Fruit fly (Drosophila melanogaster) whole organism, embryonic: ENCODE measurements around the gene CG32040.
A peak's percentile ranks its signal among the peaks of the same experiment; 100 is the strongest.

Experiments used
- Aef1 ChIP-seq: fragments of 200-800 bp; sonication (Bioruptor generic); IDR thresholded peaks from 3 replicates; pipeline ENCODE4 v1.3.6; 2022; ENCODE audit warnings: missing biosample characterization, missing genetic modification characterization
- Asciz ChIP-seq: fragments of 200-800 bp; sonication (Bioruptor generic); optimal IDR thresholded peaks from 2 replicates; lab custom pipeline; 2017; ENCODE audit warnings: missing biosample characterization, mild to moderate bottlenecking, missing genetic modification characterization, missing genetic modification reagents
- CG10366 ChIP-seq: fragments of 200-800 bp; sonication (Bioruptor generic); IDR thresholded peaks from 2 replicates; pipeline ENCODE4 v1.3.6; 2022; ENCODE audit warnings: missing biosample characterization, missing genetic modification characterization
- CG11247 ChIP-seq: fragments of 200-800 bp; sonication (Bioruptor generic); IDR thresholded peaks from 2 replicates; pipeline ENCODE4 v1.3.6; 2022; ENCODE audit warnings: missing biosample characterization, missing genetic modification characterization
- CG11398 ChIP-seq: fragments of 200-800 bp; sonication (Bioruptor generic); optimal IDR thresholded peaks from 2 replicates; lab custom pipeline; 2016; ENCODE audit warnings: missing biosample characterization, missing genetic modification characterization
- CG12769 ChIP-seq: fragments of 200-800 bp; sonication (Bioruptor generic); optimal IDR thresholded peaks from 2 replicates; lab custom pipeline; 2019; ENCODE audit warnings: missing biosample characterization, mild to moderate bottlenecking, missing genetic modification characterization, moderate library complexity
- CG13296 ChIP-seq: fragments of 200-800 bp; sonication (Bioruptor generic); optimal IDR thresholded peaks from 3 replicates; lab custom pipeline; 2018; ENCODE audit warnings: missing biosample characterization, mild to moderate bottlenecking, missing genetic modification characterization
- CG14441 ChIP-seq: fragments of 200-800 bp; sonication (Bioruptor generic); IDR thresholded peaks from 2 replicates; pipeline ENCODE4 v1.3.6; 2022; ENCODE audit warnings: missing biosample characterization, missing genetic modification characterization
- CG14667 ChIP-seq: fragments of 200-800 bp; sonication (Bioruptor generic); IDR thresholded peaks from 2 replicates; pipeline ENCODE4 v1.3.6; 2022; ENCODE audit warnings: missing biosample characterization, missing genetic modification characterization
- CG1832 ChIP-seq: fragments of 200-800 bp; sonication (Bioruptor generic); optimal IDR thresholded peaks from 2 replicates; lab custom pipeline; 2017; ENCODE audit warnings: missing biosample characterization, mild to moderate bottlenecking, missing genetic modification characterization, inconsistent platforms
- CG18764 ChIP-seq: fragments of 200-800 bp; sonication (Bioruptor generic); optimal IDR thresholded peaks from 3 replicates; lab custom pipeline; 2016; ENCODE audit warnings: missing biosample characterization, missing genetic modification characterization
- CG3065 ChIP-seq: fragments of 200-800 bp; sonication (Bioruptor generic); optimal IDR thresholded peaks from 2 replicates; lab custom pipeline; 2016; ENCODE audit warnings: missing biosample characterization, missing genetic modification characterization
- CG32772 ChIP-seq: fragments of 200-800 bp; sonication (Bioruptor generic); IDR thresholded peaks from 2 replicates; pipeline ENCODE4 v1.3.6; 2022; ENCODE audit warnings: missing biosample characterization, missing genetic modification characterization
- CG4820 ChIP-seq: fragments of 200-800 bp; sonication (Bioruptor generic); optimal IDR thresholded peaks from 3 replicates; lab custom pipeline; 2016; ENCODE audit warnings: missing biosample characterization, missing genetic modification characterization
- CG7786 ChIP-seq: fragments of 200-800 bp; sonication (Bioruptor generic); optimal IDR thresholded peaks from 2 replicates; lab custom pipeline; 2016; ENCODE audit warnings: missing biosample characterization, missing genetic modification characterization
- CG8281 ChIP-seq: fragments of 200-800 bp; sonication (Bioruptor generic); optimal IDR thresholded peaks from 2 replicates; lab custom pipeline; 2018; ENCODE audit warnings: missing biosample characterization, mild to moderate bottlenecking, missing genetic modification characterization, moderate library complexity
- CrebB ChIP-seq: fragments of 200-800 bp; sonication (Bioruptor generic); optimal IDR thresholded peaks from 3 replicates; lab custom pipeline; 2018; ENCODE audit warnings: missing biosample characterization, mild to moderate bottlenecking, missing genetic modification characterization
- D19B ChIP-seq: fragments of 200-800 bp; sonication (Bioruptor generic); optimal IDR thresholded peaks from 2 replicates; lab custom pipeline; 2017; ENCODE audit warnings: missing biosample characterization, mild to moderate bottlenecking, missing genetic modification characterization
- Dbx ChIP-seq: fragments of 200-800 bp; sonication (Bioruptor generic); IDR thresholded peaks from 3 replicates; pipeline ENCODE4 v1.3.6; 2022; ENCODE audit warnings: missing biosample characterization, missing genetic modification characterization
- ERR ChIP-seq: fragments of 200-800 bp; sonication (Bioruptor generic); optimal IDR thresholded peaks from 2 replicates; lab custom pipeline; 2016; ENCODE audit warnings: missing biosample characterization, missing genetic modification characterization
- Elba2 ChIP-seq: fragments of 200-800 bp; sonication (Bioruptor generic); optimal IDR thresholded peaks from 3 replicates; lab custom pipeline; 2016; ENCODE audit warnings: missing biosample characterization, missing genetic modification characterization
- GATAe ChIP-seq: fragments of 200-800 bp; sonication (Bioruptor generic); conservative IDR thresholded peaks from 2 replicates; pipeline ENCODE4 v1.3.6; 2022; ENCODE audit warnings: missing biosample characterization, missing genetic modification characterization
- HHEX ChIP-seq: fragments of 200-800 bp; sonication (Bioruptor generic); optimal IDR thresholded peaks from 3 replicates; lab custom pipeline; 2017; ENCODE audit warnings: missing biosample characterization, mild to moderate bottlenecking, missing genetic modification characterization, missing genetic modification reagents
- Kr ChIP-seq: fragments of 200-800 bp; sonication (Bioruptor generic); optimal IDR thresholded peaks from 2 replicates; lab custom pipeline; 2017; ENCODE audit warnings: missing biosample characterization, mild to moderate bottlenecking, missing genetic modification characterization
- Max ChIP-seq: fragments of 200-800 bp; sonication (Bioruptor generic); optimal IDR thresholded peaks from 2 replicates; lab custom pipeline; 2016; ENCODE audit warnings: missing biosample characterization, mild to moderate bottlenecking, missing genetic modification characterization
- Mes4 ChIP-seq: fragments of 200-800 bp; sonication (Bioruptor generic); optimal IDR thresholded peaks from 2 replicates; lab custom pipeline; 2016; ENCODE audit warnings: missing biosample characterization, missing genetic modification characterization
- Xbp1 ChIP-seq: fragments of 200-800 bp; sonication (Bioruptor generic); optimal IDR thresholded peaks from 3 replicates; lab custom pipeline; 2016; ENCODE audit warnings: missing biosample characterization, mild to moderate bottlenecking, missing genetic modification characterization
- amos ChIP-seq: fragments of 200-800 bp; sonication (Bioruptor generic); IDR thresholded peaks from 2 replicates; pipeline ENCODE4 v1.3.6; 2022; ENCODE audit warnings: missing biosample characterization, missing genetic modification characterization; ENCODE audit not compliant: partially characterized antibody
- bsh ChIP-seq, 2 experiments: fragments of 200-800 bp; sonication (Bioruptor generic); optimal IDR thresholded peaks; 2 replicates each; lab custom pipeline; 2017 to 2018; ENCODE audit warnings: mild to moderate bottlenecking in 2 of 2, missing biosample characterization in 2 of 2, missing genetic modification characterization in 2 of 2, moderate library complexity in 1 of 2
- cg ChIP-seq: fragments of 200-800 bp; sonication (Bioruptor generic); optimal IDR thresholded peaks from 3 replicates; lab custom pipeline; 2019; ENCODE audit warnings: missing biosample characterization, mild to moderate bottlenecking, missing genetic modification characterization, moderate library complexity
- da ChIP-seq: fragments of 200-800 bp; sonication (Bioruptor generic); optimal IDR thresholded peaks from 2 replicates; lab custom pipeline; 2016; ENCODE audit warnings: missing biosample characterization, missing genetic modification characterization
- dmrt11E ChIP-seq: fragments of 200-800 bp; sonication (Bioruptor generic); optimal IDR thresholded peaks from 3 replicates; lab custom pipeline; 2018; ENCODE audit warnings: missing biosample characterization, mild to moderate bottlenecking, missing genetic modification characterization, moderate library complexity
- dpn ChIP-seq, 2 experiments: fragments of 200-800 bp; sonication (Bioruptor generic); optimal IDR thresholded peaks; 3 replicates each; lab custom pipeline; 2016; ENCODE audit warnings: missing biosample characterization in 2 of 2, missing genetic modification characterization in 2 of 2
- dysf ChIP-seq: fragments of 200-800 bp; sonication (Bioruptor generic); IDR thresholded peaks from 3 replicates; pipeline ENCODE4 v1.3.6; 2022; ENCODE audit warnings: missing biosample characterization, missing genetic modification characterization
- fru ChIP-seq: fragments of >200 bp; optimal IDR thresholded peaks from 2 replicates; lab custom pipeline; 2017
- h ChIP-seq: fragments of >200 bp; optimal IDR thresholded peaks from 2 replicates; lab custom pipeline; 2017
- jumu ChIP-seq: fragments of 200-800 bp; sonication (Bioruptor generic); optimal IDR thresholded peaks from 3 replicates; lab custom pipeline; 2016; ENCODE audit warnings: missing biosample characterization, missing genetic modification characterization
- kni ChIP-seq: fragments of 200-800 bp; sonication (Bioruptor generic); optimal IDR thresholded peaks from 3 replicates; lab custom pipeline; 2017; ENCODE audit warnings: mild to moderate bottlenecking, missing biosample characterization, missing genetic modification reagents, missing genetic modification characterization
- lilli ChIP-seq: fragments of 200-800 bp; sonication (Bioruptor generic); optimal IDR thresholded peaks from 3 replicates; lab custom pipeline; 2016; ENCODE audit warnings: missing biosample characterization, missing genetic modification characterization
- maf-S ChIP-seq: fragments of 200-800 bp; sonication (Bioruptor generic); optimal IDR thresholded peaks from 2 replicates; lab custom pipeline; 2016; ENCODE audit warnings: missing biosample characterization, missing genetic modification characterization
- otp ChIP-seq: fragments of 200-800 bp; sonication (Bioruptor generic); IDR thresholded peaks from 3 replicates; pipeline ENCODE4, ENCODE4 v1.3.6; 2022; ENCODE audit warnings: missing biosample characterization, missing genetic modification characterization
- p53 ChIP-seq: fragments of 200-800 bp; sonication (Bioruptor generic); optimal IDR thresholded peaks from 2 replicates; lab custom pipeline; 2016; ENCODE audit warnings: missing biosample characterization, missing genetic modification characterization
- pum ChIP-seq: fragments of 200-800 bp; sonication (Bioruptor generic); optimal IDR thresholded peaks from 2 replicates; lab custom pipeline; 2016; ENCODE audit warnings: missing biosample characterization, missing genetic modification characterization
- slbo ChIP-seq: fragments of 200-800 bp; sonication (Bioruptor generic); IDR thresholded peaks from 2 replicates; pipeline ENCODE4 v1.3.6; 2022; ENCODE audit warnings: missing biosample characterization, missing genetic modification characterization
- sna ChIP-seq: fragments of 200-800 bp; sonication (Bioruptor generic); IDR thresholded peaks from 2 replicates; pipeline ENCODE4 v1.3.6; 2022; ENCODE audit warnings: missing biosample characterization, missing genetic modification characterization; ENCODE audit not compliant: partially characterized antibody
- stwl ChIP-seq: fragments of 200-800 bp; sonication (Bioruptor generic); optimal IDR thresholded peaks from 3 replicates; lab custom pipeline; 2018; ENCODE audit warnings: missing biosample characterization, mild to moderate bottlenecking, missing genetic modification characterization, moderate library complexity
- toy ChIP-seq: fragments of 200-800 bp; sonication (Bioruptor generic); IDR thresholded peaks from 2 replicates; pipeline ENCODE4 v1.3.6; 2022; ENCODE audit warnings: missing biosample characterization, missing genetic modification characterization
- unpg ChIP-seq: fragments of 200-800 bp; sonication (Bioruptor generic); optimal IDR thresholded peaks from 3 replicates; lab custom pipeline; 2018; ENCODE audit warnings: missing biosample characterization, mild to moderate bottlenecking, missing genetic modification characterization, moderate library complexity
- vfl ChIP-seq: fragments of 200-800 bp; sonication (Bioruptor generic); optimal IDR thresholded peaks from 2 replicates; lab custom pipeline; 2016; ENCODE audit warnings: missing biosample characterization, missing genetic modification characterization
- wor ChIP-seq: fragments of 200-800 bp; sonication (Bioruptor generic); IDR thresholded peaks from 2 replicates; pipeline ENCODE4 v1.3.6; 2022; ENCODE audit warnings: missing biosample characterization, missing genetic modification characterization

Gene CG32040

DNA sequence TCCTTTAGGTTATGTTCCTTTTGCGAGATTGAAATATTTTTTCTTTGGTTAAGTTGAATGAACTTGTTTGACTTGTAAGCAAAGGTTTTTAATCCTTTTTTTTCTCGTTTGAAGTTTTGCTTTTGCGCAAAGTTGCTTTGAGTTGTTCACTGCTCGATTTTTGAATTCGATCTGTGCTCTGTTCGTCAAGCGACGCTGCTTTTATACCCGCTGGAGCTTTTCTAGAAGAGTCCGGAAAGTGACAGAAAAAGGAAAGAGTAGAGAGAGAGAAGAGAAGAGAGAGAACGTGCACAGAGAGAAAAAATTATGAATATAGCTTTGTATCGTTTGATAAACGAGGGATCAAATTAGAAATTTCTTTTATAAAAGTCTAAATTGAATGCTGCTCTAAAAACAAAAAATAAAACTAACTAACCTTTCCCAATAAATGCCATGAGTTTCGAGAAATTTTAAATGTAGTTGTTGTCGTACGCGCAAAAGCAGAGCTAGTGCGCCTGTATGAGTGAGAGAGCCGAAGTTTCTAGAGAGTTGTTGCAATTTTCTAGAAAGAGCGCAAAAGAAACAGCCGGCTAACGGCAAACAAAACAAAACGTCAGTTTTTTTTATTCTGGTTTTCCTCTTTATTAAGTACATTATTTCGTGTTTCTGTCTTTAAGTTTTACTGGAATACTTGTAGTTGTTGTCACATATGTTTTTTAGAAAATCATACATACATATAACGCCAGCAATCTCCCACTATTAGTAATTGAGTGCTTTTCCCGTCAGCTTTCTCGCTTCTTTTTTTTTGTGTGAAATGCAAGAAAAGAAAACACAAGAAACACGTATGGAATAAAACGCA lies 23.6 kb downstream of the CG32040 start, which contains the start of gene Hsp26 (continued):
- TF ChIP-seq fru (lab: Kevin White, UChicago) (no peak), CG18764 (peak; percentile 66), CG8281 (tag; lab: Kevin White, UChicago) (peak; percentile 60), CG4820 (GFP tag; lab: Kevin White, UChicago) (peak; percentile 67), D19B (peak; percentile 54), ERR (GFP tag; lab: Kevin White, UChicago) (peak; percentile 42), Elba2 (GFP tag; lab: Kevin White, UChicago) (no peak), slbo (GFP tag; lab: Robert Waterston, UW) (peak; percentile 85), CG14441 (GFP tag; lab: Robert Waterston, UW) (peak; percentile 81), CG14667 (GFP tag; lab: Robert Waterston, UW) (peak; percentile 71), Asciz (peak; percentile 74), otp (peak; percentile 75; the same call in 2 of the 3 replicates), Mes4 (GFP tag; lab: Kevin White, UChicago) (peak; percentile 88), CG7786 (GFP tag; lab: Kevin White, UChicago) (peak; percentile 83), stwl (tag; lab: Kevin White, UChicago) (no peak), Dbx (GFP tag; lab: Robert Waterston, UW) (peak; percentile 60; the same call in 2 of the 3 replicates), kni (GFP tag; lab: Kevin White, UChicago) (no peak), CG12769 (tag; lab: Kevin White, UChicago) (peak; percentile 62), p53 (GFP tag; lab: Kevin White, UChicago) (peak; percentile 63), bsh (GFP tag; optimal IDR thresholded peaks at IDR 0.05; lab: Kevin White, UChicago) (peak; percentile 74 to 93), sna (GFP tag; lab: Robert Waterston, UW) (no peak), unpg (GFP tag; lab: Kevin White, UChicago) (peak; percentile 91), dmrt11E (tag; lab: Kevin White, UChicago) (peak; percentile 30), Kr (no peak), da (no peak), Aef1 (peak; percentile 77), CG11398 (GFP tag; lab: Kevin White, UChicago) (peak; percentile 78), maf-S (GFP tag; lab: Kevin White, UChicago) (peak; percentile 77), dysf (GFP tag; lab: Robert Waterston, UW) (peak; percentile 87), CG1832 (GFP tag; lab: Kevin White, UChicago) (no peak), h (no peak), toy (GFP tag; lab: Robert Waterston, UW) (no peak), CG11247 (GFP tag; lab: Robert Waterston, UW) (peak; percentile 62), CG13296 (GFP tag; lab: Kevin White, UChicago) (peak; percentile 77), CG10366 (peak; percentile 87), CG32772 (GFP tag; lab: Robert Waterston, UW) (peak; percentile 71), wor (peak; percentile 52; the same call in 1 of the 2 replicates), dpn (GFP tag; optimal IDR thresholded peaks at IDR 0.05; lab: Kevin White, UChicago) (peak; percentile 87 to 90), GATAe (0 out of 2 replicates have a peak, but pooled peaks have one; percentile 27), amos (GFP tag; lab: Robert Waterston, UW) (no peak), jumu (peak; percentile 74), Max (peak; percentile 69), CG3065 (peak; percentile 57), Xbp1 (peak; percentile 89), pum (GFP tag; lab: Kevin White, UChicago) (peak; percentile 81), cg (peak; percentile 89), HHEX (GFP tag; lab: Kevin White, UChicago) (peak; percentile 72), lilli (GFP tag; lab: Kevin White, UChicago) (peak; percentile 89), vfl (GFP tag; lab: Kevin White, UChicago) (peak; percentile 70), CrebB (tag; lab: Kevin White, UChicago) (peak; percentile 71)
